Worm (Caenorhabditis elegans): ENCODE results near the gene cyp-33A1.
"Not testable (repeated sequence)": the region's sequence is repeated elsewhere in the genome, so short reads cannot be mapped to it uniquely, and the experiment has no call there.

Gene cyp-33A1

DNA sequence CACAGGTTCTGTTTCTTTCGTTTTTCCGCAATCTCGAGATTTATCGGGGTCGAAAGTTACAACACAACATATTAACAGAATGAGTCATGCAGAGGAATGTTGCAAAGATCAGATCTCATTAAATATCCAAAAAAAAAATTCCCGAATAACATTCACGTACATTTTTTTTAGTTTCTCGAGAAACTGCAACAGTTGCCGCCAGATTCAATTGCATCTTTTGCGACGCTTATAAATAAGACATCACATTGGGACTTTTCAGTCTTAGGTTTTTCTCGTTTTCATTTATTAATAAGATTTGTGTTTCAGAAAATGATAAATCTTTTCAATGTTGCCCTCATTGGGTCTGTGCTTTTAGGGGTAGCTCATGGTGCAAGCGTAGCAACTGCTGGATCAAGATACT, 32.4 kb upstream of the cyp-33A1 start, which contains the start of gene ZK105.1:
TSS of gene ZK105.1 (plus strand) at position 301 of the 400 bp plus-strand sequence.
- TF ChIP-seq snpc-4 (tag; optimal IDR thresholded peaks at IDR 0.05): no peak
- no peak for TF ChIP-seq ama-1 (optimal IDR thresholded peaks at IDR 0.05)
- no peak for TF ChIP-seq ceh-28 (tag; optimal IDR thresholded peaks at IDR 0.05)
- no peak for TF ChIP-seq tbx-2 (tag; optimal IDR thresholded peaks at IDR 0.05)
- TF ChIP-seq unc-62 (GFP tag; optimal IDR thresholded peaks at IDR 0.05): no peak
- TF ChIP-seq fkh-10 (GFP tag; optimal IDR thresholded peaks at IDR 0.05): no peak
- TF ChIP-seq unc-39 (tag; optimal IDR thresholded peaks at IDR 0.05): no peak
- no peak for TF ChIP-seq ceh-82 (tag; optimal IDR thresholded peaks at IDR 0.05)
- no peak for TF ChIP-seq ZK546.5 (tag; optimal IDR thresholded peaks at IDR 0.05)

DNA sequence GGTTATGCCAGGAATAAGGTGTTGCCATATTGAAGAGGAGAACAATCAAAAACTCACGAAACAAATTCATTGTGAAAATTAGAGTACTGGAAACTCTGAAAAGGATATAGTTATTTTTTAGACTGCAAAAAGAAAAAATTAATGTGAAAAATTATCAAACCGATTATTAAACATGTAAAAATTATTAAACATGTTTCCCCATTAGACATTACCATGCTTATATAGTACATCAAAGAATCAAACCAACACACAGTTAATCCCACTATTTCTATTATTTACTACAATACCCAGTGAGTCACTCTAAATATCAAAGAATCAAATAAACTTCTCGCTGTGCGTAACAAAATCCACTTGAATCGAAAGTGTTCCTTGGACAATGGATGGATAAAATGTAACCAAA, 31.8 kb upstream of the cyp-33A1 start, which contains the start of gene ZK105.13:
TSS of gene ZK105.13 (minus strand) at position 101 of the 400 bp plus-strand sequence.
- TF ChIP-seq snpc-4 (tag; optimal IDR thresholded peaks at IDR 0.05): no peak
- no peak for TF ChIP-seq egl-5 (tag; optimal IDR thresholded peaks at IDR 0.05)
- TF ChIP-seq fos-1 (tag; optimal IDR thresholded peaks at IDR 0.05): no peak
- no peak for TF ChIP-seq zag-1 (tag; optimal IDR thresholded peaks at IDR 0.05)
- no peak for TF ChIP-seq elt-2 (tag; optimal IDR thresholded peaks at IDR 0.05)
- TF ChIP-seq eor-1 (tag; optimal IDR thresholded peaks at IDR 0.05): no peak
- no peak for TF ChIP-seq nhr-43 (tag; optimal IDR thresholded peaks at IDR 0.05; ENCODE audit: poor library complexity, severe bottlenecking)
- TF ChIP-seq elt-1 (tag; optimal IDR thresholded peaks at IDR 0.05): no peak
- TF ChIP-seq lin-15B (tag; optimal IDR thresholded peaks at IDR 0.05): no peak
- TF ChIP-seq lsy-12 (tag; optimal IDR thresholded peaks at IDR 0.05): no peak
- TF ChIP-seq sea-2 (GFP tag; optimal IDR thresholded peaks at IDR 0.05): no peak
- TF ChIP-seq nhr-11 (tag; optimal IDR thresholded peaks at IDR 0.05): no peak
- no peak for TF ChIP-seq R02D3.7 (tag; optimal IDR thresholded peaks at IDR 0.05)
- TF ChIP-seq nhr-28 (tag; optimal IDR thresholded peaks at IDR 0.05): no peak

DNA sequence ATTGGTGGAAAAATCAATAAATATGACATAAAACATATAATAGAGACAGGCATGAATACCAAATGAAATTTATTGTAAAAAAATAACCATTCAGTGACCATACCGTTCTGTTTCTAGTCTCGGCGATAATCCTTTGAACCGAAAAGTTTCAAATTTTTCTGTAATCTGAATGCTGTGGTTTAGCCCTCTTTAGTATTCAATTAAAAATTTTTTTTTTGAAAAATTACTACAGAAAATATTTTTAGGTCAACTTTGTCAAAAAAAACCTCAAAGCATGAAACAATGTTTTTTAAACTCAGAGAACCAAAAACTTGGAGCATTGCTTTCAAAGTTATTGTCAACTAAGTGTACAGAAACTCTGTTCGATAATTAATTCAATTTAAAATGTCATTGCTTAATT, 27.3 kb upstream of the cyp-33A1 start, which contains the start of gene ZK105.11:
TSS of gene ZK105.11 (minus strand) at position 101 of the 400 bp plus-strand sequence.
- TF ChIP-seq nhr-12 (tag; optimal IDR thresholded peaks at IDR 0.05) (no peak), zag-1 (tag; optimal IDR thresholded peaks at IDR 0.05) (no peak), unc-62 (GFP tag; optimal IDR thresholded peaks at IDR 0.05) (no peak), elt-1 (tag; optimal IDR thresholded peaks at IDR 0.05) (no peak), nhr-11 (tag; optimal IDR thresholded peaks at IDR 0.05) (no peak), nhr-28 (tag; optimal IDR thresholded peaks at IDR 0.05) (no peak), mml-1 (tag; optimal IDR thresholded peaks at IDR 0.05) (no peak), daf-12 (tag; optimal IDR thresholded peaks at IDR 0.05) (no peak), ama-1 (optimal IDR thresholded peaks at IDR 0.05) (no peak), ztf-4 (tag; optimal IDR thresholded peaks at IDR 0.05) (no peak), elt-3 (tag; optimal IDR thresholded peaks at IDR 0.05) (no peak), egl-5 (tag; optimal IDR thresholded peaks at IDR 0.05) (no peak), R02D3.7 (tag; optimal IDR thresholded peaks at IDR 0.05) (no peak)

DNA sequence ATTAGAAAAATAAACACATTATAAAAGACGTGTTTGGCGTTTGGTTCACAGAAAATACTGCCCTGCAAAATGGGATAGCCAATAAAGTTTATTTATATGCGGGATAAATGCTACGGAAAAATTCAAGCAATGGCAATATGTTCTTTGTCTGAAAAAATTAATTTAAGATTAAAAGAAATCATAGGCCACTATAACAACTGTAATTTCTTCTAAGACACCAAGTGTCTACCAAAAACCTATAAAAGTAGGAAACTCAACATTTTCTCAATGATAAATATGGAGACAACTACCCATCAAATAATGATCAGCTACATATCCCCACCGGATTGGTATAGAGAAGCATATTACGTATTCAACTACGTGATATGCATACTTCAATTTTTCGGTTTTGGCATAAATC, 24.1 kb upstream of the cyp-33A1 start, which contains the start of gene srw-3:
TSS of gene srw-3 (plus strand) at position 301 of the 400 bp plus-strand sequence.
- no peak for TF ChIP-seq ztf-11 (tag; optimal IDR thresholded peaks at IDR 0.05)
- TF ChIP-seq lin-15B (tag; optimal IDR thresholded peaks at IDR 0.05): no peak
- no peak for TF ChIP-seq nhr-76 (tag; optimal IDR thresholded peaks at IDR 0.05)
- TF ChIP-seq tbx-2 (tag; optimal IDR thresholded peaks at IDR 0.05): no peak
- no peak for TF ChIP-seq mdl-1 (tag; optimal IDR thresholded peaks at IDR 0.05)
- TF ChIP-seq nhr-25 (tag; optimal IDR thresholded peaks at IDR 0.05): no peak
- no peak for TF ChIP-seq fkh-2 (tag; optimal IDR thresholded peaks at IDR 0.05)
- no peak for TF ChIP-seq ceh-82 (tag; optimal IDR thresholded peaks at IDR 0.05)

DNA sequence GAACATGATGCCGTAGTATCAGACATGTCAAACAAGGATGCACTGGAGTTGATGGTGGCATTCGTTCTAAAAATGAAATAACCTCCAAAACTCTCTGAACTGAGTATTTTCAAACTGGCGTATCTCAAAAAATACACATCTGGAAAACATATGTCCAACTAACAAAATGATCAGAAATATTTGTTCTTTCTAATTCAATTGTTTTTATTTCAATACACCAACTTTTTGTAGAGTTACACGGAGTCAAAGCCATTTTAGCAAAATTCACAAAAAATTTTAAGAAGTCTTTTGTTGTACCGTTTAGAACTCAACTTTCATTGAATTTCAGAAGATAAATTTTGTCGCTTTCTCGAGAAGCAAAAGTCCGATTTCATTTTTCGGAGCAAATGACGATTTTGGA, 22.3 kb upstream of the cyp-33A1 start, which contains the start of gene srsx-40:
TSS of gene srsx-40 (minus strand) at position 101 of the 400 bp plus-strand sequence.
- TF ChIP-seq zag-1 (tag; optimal IDR thresholded peaks at IDR 0.05); elt-1 (tag; optimal IDR thresholded peaks at IDR 0.05); fkh-10 (GFP tag; optimal IDR thresholded peaks at IDR 0.05): not testable (repeated sequence)

DNA sequence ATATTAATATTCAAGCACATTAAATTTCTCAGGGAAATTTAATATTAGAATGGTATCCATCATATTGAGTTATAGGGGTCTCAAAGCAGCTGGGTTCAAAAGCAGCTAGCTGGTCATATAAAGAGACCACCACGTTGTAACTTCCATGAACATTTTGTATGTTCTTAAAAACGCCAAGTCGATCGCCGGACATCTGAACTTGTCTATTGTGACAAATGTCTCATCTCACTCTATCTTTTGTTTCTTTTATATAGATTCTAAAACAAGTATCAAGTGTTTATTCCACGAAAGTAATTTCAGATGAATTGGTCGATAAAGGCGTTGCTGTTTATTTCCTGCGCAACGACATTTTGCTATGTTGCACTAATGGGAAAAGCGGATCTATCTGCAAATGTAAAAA, 15.6 kb upstream of the cyp-33A1 start, which contains the start of gene ZK105.3:
TSS of gene ZK105.3 (plus strand) at position 301 of the 400 bp plus-strand sequence.
- no peak for TF ChIP-seq mml-1 (tag; optimal IDR thresholded peaks at IDR 0.05)
- no peak for TF ChIP-seq nhr-25 (tag; optimal IDR thresholded peaks at IDR 0.05)
- no peak for TF ChIP-seq fkh-2 (tag; optimal IDR thresholded peaks at IDR 0.05)
- no peak for TF ChIP-seq ama-1 (optimal IDR thresholded peaks at IDR 0.05)
- no peak for TF ChIP-seq snpc-4 (tag; optimal IDR thresholded peaks at IDR 0.05)
- no peak for TF ChIP-seq R02D3.7 (tag; optimal IDR thresholded peaks at IDR 0.05)
- no peak for TF ChIP-seq pha-4 (tag; optimal IDR thresholded peaks at IDR 0.05)
- TF ChIP-seq nhr-77 (tag; optimal IDR thresholded peaks at IDR 0.05): no peak
- TF ChIP-seq fkh-10 (GFP tag; optimal IDR thresholded peaks at IDR 0.05): no peak
- no peak for TF ChIP-seq unc-62 (GFP tag; optimal IDR thresholded peaks at IDR 0.05)
- no peak for TF ChIP-seq eor-1 (tag; optimal IDR thresholded peaks at IDR 0.05)
- no peak for TF ChIP-seq lsy-12 (tag; optimal IDR thresholded peaks at IDR 0.05)
- TF ChIP-seq elt-2 (tag; optimal IDR thresholded peaks at IDR 0.05): no peak
- TF ChIP-seq nfya-1 (tag; optimal IDR thresholded peaks at IDR 0.05; ENCODE audit: insufficient read depth): no peak
- TF ChIP-seq unc-39 (tag; optimal IDR thresholded peaks at IDR 0.05): no peak

All from whole organism, L3 larva.